Worm (Caenorhabditis elegans) whole organism, early embryonic: ENCODE measurements around the gene T04C10.3.

Source experiments
- B0310.2 ChIP-seq: sonication (generic microtip); optimal IDR thresholded peaks from 2 replicates; lab custom pipeline; 2016; ENCODE audit warnings: mild to moderate bottlenecking, missing genetic modification characterization, missing compliant biosample characterization
- F13C5.2 ChIP-seq: sonication (generic microtip); optimal IDR thresholded peaks from 2 replicates; lab custom pipeline; 2017; ENCODE audit warnings: mild to moderate bottlenecking, missing genetic modification characterization, inconsistent platforms, missing compliant biosample characterization
- aly-1 ChIP-seq: sonication (generic microtip); optimal IDR thresholded peaks from 2 replicates; lab custom pipeline; 2016; ENCODE audit warnings: missing genetic modification characterization, missing compliant biosample characterization
- ama-1 ChIP-seq: fragments of 150-350 bp; optimal IDR thresholded peaks from 2 replicates; lab custom pipeline; 2014
- ceh-13 ChIP-seq: fragments of 200-800 bp; sonication (Bioruptor generic); optimal IDR thresholded peaks from 2 replicates; lab custom pipeline; 2018; ENCODE audit warnings: mild to moderate bottlenecking, missing genetic modification characterization, missing compliant biosample characterization
- ceh-36 ChIP-seq: sonication (generic microtip); optimal IDR thresholded peaks from 2 replicates; lab custom pipeline; 2016; ENCODE audit warnings: missing genetic modification characterization, inconsistent platforms, missing compliant biosample characterization
- ets-7 ChIP-seq: sonication (generic microtip); optimal IDR thresholded peaks from 2 replicates; lab custom pipeline; 2016; ENCODE audit warnings: missing genotype, missing genetic modification characterization, missing compliant biosample characterization
- flt-1 ChIP-seq: fragments of 200-800 bp; sonication (Bioruptor generic); IDR thresholded peaks from 2 replicates; pipeline ENCODE4 v1.3.6; 2022; ENCODE audit warnings: missing genetic modification characterization, missing compliant biosample characterization
- hmg-4 ChIP-seq: fragments of 200-800 bp; sonication (Bioruptor generic); optimal IDR thresholded peaks from 2 replicates; lab custom pipeline; 2018; ENCODE audit warnings: mild to moderate bottlenecking, missing genetic modification characterization, missing compliant biosample characterization
- scrt-1 ChIP-seq: fragments of 200-800 bp; sonication (Bioruptor generic); IDR thresholded peaks from 2 replicates; pipeline ENCODE4 v1.3.6; 2022; ENCODE audit warnings: missing genetic modification characterization, missing compliant biosample characterization
- sea-1 ChIP-seq: fragments of 200-800 bp; sonication (Bioruptor generic); conservative IDR thresholded peaks from 2 replicates; pipeline ENCODE4 v1.3.6; 2022; ENCODE audit warnings: missing genetic modification characterization, missing compliant biosample characterization
- tbx-37 ChIP-seq: fragments of 200-800 bp; sonication (Bioruptor generic); conservative IDR thresholded peaks from 2 replicates; pipeline ENCODE4 v1.3.6; 2022; ENCODE audit warnings: missing genetic modification reagents, missing genetic modification characterization, missing compliant biosample characterization
- tra-4 ChIP-seq: sonication (generic microtip); optimal IDR thresholded peaks from 2 replicates; lab custom pipeline; 2017; ENCODE audit warnings: missing genetic modification characterization, missing compliant biosample characterization

ce11 chrX:14806936-14807335 is 5.2 kb upstream of the T04C10.3 start, which contains the start of gene F42D1.4:
- TF ChIP-seq ceh-13 (no peak), tra-4 (tag; lab: Kevin White, UChicago) (no peak), tbx-37 (GFP tag; lab: Robert Waterston, UW) (no peak), ama-1 (lab: Kevin White, UChicago) (no peak), F13C5.2 (no peak), ets-7 (tag; lab: Kevin White, UChicago) (no peak), flt-1 (GFP tag; lab: Robert Waterston, UW) (no peak), B0310.2 (tag; lab: Kevin White, UChicago) (no peak), hmg-4 (GFP tag; lab: Kevin White, UChicago) (no peak), ceh-36 (tag; lab: Kevin White, UChicago) (no peak), scrt-1 (GFP tag; lab: Robert Waterston, UW) (no peak), sea-1 (GFP tag; lab: Robert Waterston, UW) (no peak), aly-1 (tag; lab: Kevin White, UChicago) (no peak)
